Worm (Caenorhabditis elegans): ENCODE measurements around the gene C04E7.5.

- TF ChIP-seq ces-1 (GFP tag; optimal IDR thresholded peaks at IDR 0.05), result no peak
- TF ChIP-seq nhr-77 (tag; optimal IDR thresholded peaks at IDR 0.05), result no peak
- no peak for TF ChIP-seq nhr-76 (tag; optimal IDR thresholded peaks at IDR 0.05)
These were observed 34.9 kb upstream of the C04E7.5 start, which contains the start of gene M02E1.1 for ce11 chrX:325597-326161.

Data from whole organism, L1 larva.